Worm (Caenorhabditis elegans) whole organism, L1 larva: Measurements from ENCODE around the gene mltn-9.

Experiments used
- C04F5.9 ChIP-seq: sonication (generic microtip); optimal IDR thresholded peaks from 2 replicates; lab custom pipeline; 2016; ENCODE audit warnings: missing genetic modification characterization, missing compliant biosample characterization
- C16A3.4 ChIP-seq: fragments of 150-350 bp; optimal IDR thresholded peaks from 2 replicates; lab custom pipeline; 2014; ENCODE audit warnings: missing biosample characterization, missing genetic modification characterization
- F16B12.6 ChIP-seq: fragments of 150-350 bp; optimal IDR thresholded peaks from 2 replicates; lab custom pipeline; 2014; ENCODE audit warnings: missing biosample characterization, missing genetic modification characterization
- Y116A8C.19 ChIP-seq: sonication (generic microtip); optimal IDR thresholded peaks from 2 replicates; lab custom pipeline; 2016; ENCODE audit warnings: missing compliant biosample characterization, missing genetic modification characterization, borderline replicate concordance
- blmp-1 ChIP-seq: fragments of 150-350 bp; optimal IDR thresholded peaks from 2 replicates; lab custom pipeline; 2014; ENCODE audit warnings: missing biosample characterization, missing genetic modification characterization
- ceh-90 ChIP-seq: sonication (generic microtip); optimal IDR thresholded peaks from 2 replicates; lab custom pipeline; 2016; ENCODE audit warnings: missing genetic modification characterization, missing compliant biosample characterization
- dsc-1 ChIP-seq: sonication (generic microtip); optimal IDR thresholded peaks from 2 replicates; lab custom pipeline; 2016; ENCODE audit warnings: mild to moderate bottlenecking, missing genetic modification characterization, missing compliant biosample characterization
- efl-1 ChIP-seq, 4 experiments: fragments of 150-350 bp; optimal IDR thresholded peaks in 3 of 4; peaks in 1 of 4; 1 replicate in 1 of 4; 2 replicates in 3 of 4; lab custom pipeline; 2014; ENCODE audit warnings: missing biosample characterization in 2 of 4, missing genetic modification characterization in 2 of 4, missing genetic modification reagents in 2 of 4
- elt-2 ChIP-seq: sonication (generic microtip); optimal IDR thresholded peaks from 2 replicates; lab custom pipeline; 2016; ENCODE audit warnings: missing genetic modification characterization, mild to moderate bottlenecking, inconsistent platforms, missing compliant biosample characterization, missing genetic modification reagents
- elt-3 ChIP-seq, 6 experiments: fragments of 150-350 bp in 1 of 6; sonication (generic microtip); optimal IDR thresholded peaks; 2 replicates each; lab custom pipeline; 2017 to 2018; ENCODE audit warnings: missing biosample characterization in 6 of 6, missing genetic modification characterization in 6 of 6, inconsistent platforms in 1 of 6
- fkh-8 ChIP-seq: sonication (generic microtip); optimal IDR thresholded peaks from 2 replicates; lab custom pipeline; 2016; ENCODE audit warnings: mild to moderate bottlenecking, missing genetic modification characterization, missing compliant biosample characterization
- grh-1 ChIP-seq: fragments of 200-800 bp; sonication (Bioruptor generic); IDR thresholded peaks from 2 replicates; pipeline ENCODE4 v1.3.6; 2022; ENCODE audit warnings: missing genetic modification reagents, missing genetic modification characterization, missing compliant biosample characterization
- hlh-17 ChIP-seq: fragments of 200-800 bp; sonication (Bioruptor generic); optimal IDR thresholded peaks from 2 replicates; lab custom pipeline; 2018; ENCODE audit warnings: missing genetic modification characterization, mild to moderate bottlenecking, missing compliant biosample characterization, moderate library complexity, borderline replicate concordance
- lin-14 ChIP-seq: fragments of 200-800 bp; sonication (Bioruptor generic); optimal IDR thresholded peaks from 2 replicates; lab custom pipeline; 2018; ENCODE audit warnings: mild to moderate bottlenecking, missing genetic modification characterization, moderate library complexity, missing compliant biosample characterization
- lin-35 ChIP-seq, 2 experiments: fragments of 150-350 bp; optimal IDR thresholded peaks; 2 replicates each; lab custom pipeline; 2014; ENCODE audit warnings: missing biosample characterization in 2 of 2, missing genetic modification characterization in 2 of 2, missing genetic modification reagents in 2 of 2
- lir-3 ChIP-seq: sonication (generic microtip); optimal IDR thresholded peaks from 2 replicates; lab custom pipeline; 2016; ENCODE audit warnings: mild to moderate bottlenecking, missing genetic modification characterization, moderate library complexity, missing compliant biosample characterization; ENCODE audit not compliant: poor library complexity
- lsy-2 ChIP-seq, 2 experiments: fragments of 150-350 bp; optimal IDR thresholded peaks; 2 replicates each; lab custom pipeline; 2014; ENCODE audit warnings: missing biosample characterization in 2 of 2, missing genetic modification characterization in 2 of 2
- mab-9 ChIP-seq: fragments of 200-800 bp; sonication (Bioruptor generic); IDR thresholded peaks from 2 replicates; pipeline ENCODE4 v1.3.6; 2022; ENCODE audit warnings: missing genetic modification reagents, missing genetic modification characterization, missing compliant biosample characterization
- mef-2 ChIP-seq: fragments of 150-350 bp; optimal IDR thresholded peaks from 2 replicates; lab custom pipeline; 2014; ENCODE audit warnings: missing biosample characterization, missing genetic modification characterization
- mep-1 ChIP-seq: fragments of 150-350 bp; optimal IDR thresholded peaks from 2 replicates; lab custom pipeline; 2014; ENCODE audit warnings: missing biosample characterization, missing genetic modification characterization
- nhr-12 ChIP-seq: sonication (generic microtip); optimal IDR thresholded peaks from 2 replicates; lab custom pipeline; 2017; ENCODE audit warnings: missing biosample characterization, missing genetic modification characterization
- nhr-20 ChIP-seq: sonication (generic microtip); optimal IDR thresholded peaks from 2 replicates; lab custom pipeline; 2016; ENCODE audit warnings: mild to moderate bottlenecking, missing genetic modification characterization, missing compliant biosample characterization
- nhr-237 ChIP-seq: fragments of 150-350 bp; optimal IDR thresholded peaks from 2 replicates; lab custom pipeline; 2014; ENCODE audit warnings: missing biosample characterization, missing genetic modification characterization
- nhr-47 ChIP-seq: sonication (generic microtip); optimal IDR thresholded peaks from 2 replicates; lab custom pipeline; 2016; ENCODE audit warnings: mild to moderate bottlenecking, missing genetic modification characterization, moderate library complexity, missing compliant biosample characterization
- nhr-71 ChIP-seq: sonication (generic microtip); optimal IDR thresholded peaks from 2 replicates; lab custom pipeline; 2016; ENCODE audit warnings: mild to moderate bottlenecking, missing genetic modification characterization, moderate library complexity, missing compliant biosample characterization
- nhr-85 ChIP-seq: sonication (generic microtip); peaks from one replicate; lab custom pipeline; 2016; ENCODE audit warnings: missing genetic modification characterization, inconsistent platforms, missing compliant biosample characterization
- nhr-90 ChIP-seq: sonication (generic microtip); optimal IDR thresholded peaks from 2 replicates; lab custom pipeline; 2016; ENCODE audit warnings: mild to moderate bottlenecking, missing genetic modification characterization, missing compliant biosample characterization; ENCODE audit not compliant: poor library complexity
- pax-3 ChIP-seq: fragments of 200-800 bp; sonication (Bioruptor generic); optimal IDR thresholded peaks from 2 replicates; lab custom pipeline; 2018; ENCODE audit warnings: mild to moderate bottlenecking, missing genetic modification characterization, moderate library complexity, missing compliant biosample characterization
- rnt-1 ChIP-seq: sonication (generic microtip); optimal IDR thresholded peaks from 2 replicates; lab custom pipeline; 2016; ENCODE audit warnings: mild to moderate bottlenecking, missing genetic modification characterization, moderate library complexity, missing compliant biosample characterization
- skn-1 ChIP-seq: fragments of 150-350 bp; optimal IDR thresholded peaks from 2 replicates; lab custom pipeline; 2014; ENCODE audit warnings: missing biosample characterization, missing genetic modification characterization
- snu-23 ChIP-seq: sonication (generic microtip); optimal IDR thresholded peaks from 2 replicates; lab custom pipeline; 2016; ENCODE audit warnings: missing genetic modification characterization, missing compliant biosample characterization
- sox-4 ChIP-seq: sonication (generic microtip); optimal IDR thresholded peaks from 2 replicates; lab custom pipeline; 2016; ENCODE audit warnings: missing genetic modification characterization, missing compliant biosample characterization
- tbx-2 ChIP-seq: sonication (generic microtip); optimal IDR thresholded peaks from 2 replicates; lab custom pipeline; 2016; ENCODE audit warnings: missing genetic modification characterization, missing compliant biosample characterization
- vab-15 ChIP-seq: sonication (generic microtip); optimal IDR thresholded peaks from 2 replicates; lab custom pipeline; 2017; ENCODE audit warnings: missing genotype, mild to moderate bottlenecking, missing genetic modification characterization, missing compliant biosample characterization
- zag-1 ChIP-seq: fragments of 150-350 bp; optimal IDR thresholded peaks from 2 replicates; lab custom pipeline; 2014; ENCODE audit warnings: missing biosample characterization, missing genetic modification characterization
- zip-4 ChIP-seq: fragments of 200-800 bp; sonication (Bioruptor generic); optimal IDR thresholded peaks from 2 replicates; lab custom pipeline; 2018; ENCODE audit warnings: mild to moderate bottlenecking, missing genetic modification characterization, moderate library complexity, missing compliant biosample characterization
- ztf-11 ChIP-seq, 2 experiments: sonication (generic microtip); optimal IDR thresholded peaks; 2 replicates each; lab custom pipeline; 2016 to 2017; ENCODE audit warnings: missing genetic modification characterization in 2 of 2, missing biosample characterization in 1 of 2, missing compliant biosample characterization in 1 of 2
- ztf-4 ChIP-seq: fragments of 150-350 bp; optimal IDR thresholded peaks from 2 replicates; lab custom pipeline; 2014; ENCODE audit warnings: missing biosample characterization, missing genetic modification characterization

Gene mltn-9

ce11 chrII:14616927-14617326 is 1.1 kb downstream of the mltn-9 start:
- TF ChIP-seq lin-35 (GFP tag; optimal IDR thresholded peaks at IDR 0.05; lab: Kevin White, UChicago), result peak in 1 of 2 experiments; percentile 59
- TF ChIP-seq C16A3.4, result peak; percentile 0
- TF ChIP-seq grh-1 (GFP tag; lab: Robert Waterston, UW), result 0 out of 2 replicates have a peak, but pooled peaks have one; percentile 15
- no peak for TF ChIP-seq lir-3 (tag; lab: Kevin White, UChicago)
- peak; percentile 45 for TF ChIP-seq nhr-71 (tag; lab: Kevin White, UChicago)
- TF ChIP-seq skn-1 (tag; lab: Kevin White, UChicago), result no peak
- TF ChIP-seq rnt-1 (tag; lab: Kevin White, UChicago), result peak; percentile 12
- no peak for TF ChIP-seq mep-1 (tag; lab: Kevin White, UChicago)
- no peak for TF ChIP-seq nhr-12 (tag; lab: Kevin White, UChicago)
- peak; percentile 39 for TF ChIP-seq snu-23 (GFP tag; lab: Kevin White, UChicago)
- TF ChIP-seq efl-1 (optimal IDR thresholded peaks at IDR 0.05; lab: Kevin White, UChicago), result peak in 1 of 2 experiments; percentile 14
- peak in 1 of 2 experiments; percentile 92 for TF ChIP-seq efl-1 (GFP tag; optimal IDR thresholded peaks at IDR 0.05 in 1 of 2; lab: Kevin White, UChicago)
- TF ChIP-seq nhr-85 (tag; lab: Kevin White, UChicago), result peak; percentile 70
- TF ChIP-seq nhr-20 (tag; lab: Kevin White, UChicago), result peak; percentile 28
- peak; percentile 61 for TF ChIP-seq nhr-90 (tag; lab: Kevin White, UChicago)
- TF ChIP-seq, all 84 proteins: peak for 10

DNA sequence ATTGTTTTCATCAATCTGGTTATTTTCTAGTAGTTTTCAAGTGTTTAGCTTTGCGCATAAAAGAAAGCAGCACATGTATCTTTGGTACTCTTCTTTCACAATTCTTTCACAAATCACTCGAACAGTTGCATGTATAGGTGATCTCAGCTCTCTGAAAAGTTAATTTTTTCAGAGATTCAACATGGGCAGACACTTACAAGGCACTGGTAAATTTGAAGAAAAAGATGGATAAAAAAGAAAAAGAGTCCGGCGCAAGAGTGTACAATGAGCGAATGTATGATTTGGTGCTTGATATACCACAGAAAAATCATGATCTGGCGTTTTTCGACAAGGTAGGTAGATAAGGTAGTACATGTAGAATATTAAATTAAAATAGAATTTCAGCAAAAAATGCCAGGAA is 2.3 kb downstream of the mltn-9 start:
- TF ChIP-seq C16A3.4 (no peak), sox-4 (no peak), dsc-1 (no peak)
- TF ChIP-seq, all 84 proteins: peak for 0

- TF ChIP-seq zag-1 (tag; lab: Kevin White, UChicago) (no peak), blmp-1 (tag; lab: Kevin White, UChicago) (peak; percentile 11), F16B12.6 (tag; lab: Kevin White, UChicago) (no peak), nhr-47 (tag; lab: Kevin White, UChicago) (no peak), pax-3 (no peak), ztf-11 (tag; optimal IDR thresholded peaks at IDR 0.05; lab: Kevin White, UChicago) (no peak), mab-9 (GFP tag; lab: Robert Waterston, UW) (0 out of 2 replicates have a peak, but pooled peaks have one; percentile 32), elt-3 (tag; optimal IDR thresholded peaks at IDR 0.05; lab: Kevin White, UChicago) (peak in 2 of 6 experiments; percentile 6 to 12), rnt-1 (tag; lab: Kevin White, UChicago) (no peak), lin-14 (no peak), lsy-2 (tag; optimal IDR thresholded peaks at IDR 0.05; lab: Kevin White, UChicago) (no peak), mef-2 (tag; lab: Kevin White, UChicago) (no peak), nhr-85 (tag; lab: Kevin White, UChicago) (peak; percentile 29), nhr-237 (no peak)
Observed at ce11 chrII:14618764-14619163, 2.9 kb downstream of the mltn-9 start.

DNA sequence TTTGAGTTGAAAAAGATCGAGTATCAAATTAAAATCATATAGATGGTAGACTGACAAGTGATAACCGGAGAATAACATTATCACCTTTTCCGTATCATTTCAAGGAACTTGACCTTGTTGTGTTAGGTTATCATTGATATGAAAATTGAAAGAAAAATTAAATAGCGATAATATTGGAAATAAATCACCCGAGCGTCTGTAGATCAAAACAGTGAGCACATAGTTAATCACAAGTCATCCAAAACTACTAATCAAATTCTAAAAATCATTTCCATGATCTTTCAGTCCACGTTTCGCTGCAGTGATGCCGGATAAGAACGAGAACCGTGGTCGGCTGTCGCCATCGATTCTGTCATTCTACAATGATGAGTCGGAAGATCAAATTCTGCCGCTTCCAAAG is 4.0 kb downstream of the mltn-9 start:
- TF ChIP-seq elt-3 (tag; optimal IDR thresholded peaks at IDR 0.05; lab: Kevin White, UChicago), result peak in 1 of 6 experiments; percentile 13
- peak; percentile 50 for TF ChIP-seq nhr-85 (tag; lab: Kevin White, UChicago)
- no peak for TF ChIP-seq zip-4
- TF ChIP-seq, all 84 proteins: peak for 2

ce11 chrII:14620730-14621129 is 4.9 kb downstream of the mltn-9 start:
- TF ChIP-seq tbx-2 (tag; lab: Kevin White, UChicago) (no peak), F16B12.6 (tag; lab: Kevin White, UChicago) (no peak), zip-4 (no peak), ztf-4 (tag; lab: Kevin White, UChicago) (no peak), efl-1 (optimal IDR thresholded peaks at IDR 0.05; lab: Kevin White, UChicago) (no peak), efl-1 (GFP tag; optimal IDR thresholded peaks at IDR 0.05 in 1 of 2; lab: Kevin White, UChicago) (no peak), hlh-17 (GFP tag; lab: Kevin White, UChicago) (no peak), nhr-47 (tag; lab: Kevin White, UChicago) (no peak), vab-15 (tag; lab: Kevin White, UChicago) (no peak), Y116A8C.19 (tag; lab: Kevin White, UChicago) (no peak), fkh-8 (tag; lab: Kevin White, UChicago) (no peak), C04F5.9 (no peak), ceh-90 (tag; lab: Kevin White, UChicago) (no peak), nhr-90 (tag; lab: Kevin White, UChicago) (no peak), elt-2 (tag; lab: Kevin White, UChicago) (no peak), rnt-1 (tag; lab: Kevin White, UChicago) (no peak), zag-1 (tag; lab: Kevin White, UChicago) (no peak), C16A3.4 (no peak), dsc-1 (no peak)
